Worm (Caenorhabditis elegans) whole organism, L4 larva: ENCODE measurements around the gene F38A5.6.
A peak's percentile ranks its signal among the peaks of the same experiment; 100 is the strongest.

ENCODE experiments used
- ama-1 ChIP-seq: fragments of 150-350 bp; optimal IDR thresholded peaks from 2 replicates; lab custom pipeline; 2014; ENCODE audit warnings: inconsistent platforms, mixed read lengths
- arid-1 ChIP-seq: fragments of 200-800 bp; sonication (Bioruptor generic); conservative IDR thresholded peaks from 2 replicates; pipeline ENCODE4 v1.3.6; 2022; ENCODE audit warnings: missing genetic modification reagents, missing genetic modification characterization, missing compliant biosample characterization
- lin-29 ChIP-seq: fragments of 200-800 bp; sonication (Bioruptor generic); IDR thresholded peaks from 2 replicates; pipeline ENCODE4 v1.3.6; 2022; ENCODE audit warnings: missing genetic modification reagents, missing genetic modification characterization, missing compliant biosample characterization
- mdl-1 ChIP-seq, 2 experiments: fragments of 150-350 bp in 1 of 2; sonication (generic microtip) in 1 of 2; optimal IDR thresholded peaks; 2 replicates each; lab custom pipeline; 2014 to 2017; ENCODE audit warnings: missing biosample characterization in 2 of 2, missing genetic modification characterization in 2 of 2
- mdt-29 ChIP-seq: fragments of 200-800 bp; sonication (Bioruptor generic); IDR thresholded peaks from 2 replicates; pipeline ENCODE4 v1.3.6; 2022; ENCODE audit warnings: missing genetic modification reagents, missing genetic modification characterization, missing compliant biosample characterization
- mes-2 ChIP-seq: sonication (generic microtip); optimal IDR thresholded peaks from 2 replicates; lab custom pipeline; 2016; ENCODE audit warnings: missing genotype, mild to moderate bottlenecking, missing genetic modification characterization, missing compliant biosample characterization; ENCODE audit not compliant: poor library complexity, severe bottlenecking
- skn-1 ChIP-seq: fragments of 150-350 bp; optimal IDR thresholded peaks from 2 replicates; lab custom pipeline; 2014; ENCODE audit warnings: missing biosample characterization, missing genetic modification characterization
- unc-39 ChIP-seq: sonication (generic microtip); optimal IDR thresholded peaks from 2 replicates; lab custom pipeline; 2017; ENCODE audit warnings: missing biosample characterization, missing genetic modification characterization
- zip-11 ChIP-seq: fragments of 200-800 bp; sonication (Bioruptor generic); IDR thresholded peaks from 2 replicates; pipeline ENCODE4 v1.3.6; 2022; ENCODE audit warnings: missing genetic modification characterization, missing compliant biosample characterization

DNA sequence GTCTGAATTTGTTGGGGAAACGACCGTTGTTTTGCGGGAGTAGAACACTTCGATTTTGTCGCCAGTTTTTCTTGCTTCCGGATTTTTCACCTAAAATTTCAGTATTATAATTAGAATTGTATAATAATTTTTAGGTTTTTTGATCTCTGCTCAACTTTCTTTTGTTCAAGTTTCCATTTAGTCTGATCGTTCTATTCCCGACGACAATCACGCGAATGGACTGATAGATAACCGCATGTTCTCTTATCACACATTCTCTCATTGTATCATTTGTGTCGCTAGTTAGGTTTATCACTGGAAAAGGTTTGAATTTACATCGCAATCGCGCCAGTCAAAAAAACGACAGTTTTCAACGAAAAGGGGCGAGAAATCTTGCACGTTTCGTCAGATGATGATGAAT, 42.3 kb downstream of the F38A5.6 start:
- TF ChIP-seq ama-1 (no peak), mes-2 (peak; percentile 66), mdl-1 (tag; optimal IDR thresholded peaks at IDR 0.05; lab: Kevin White, UChicago) (peak in 1 of 2 experiments; percentile 56), zip-11 (GFP tag; lab: Robert Waterston, UW) (no peak), unc-39 (tag; lab: Kevin White, UChicago) (no peak), lin-29 (GFP tag; lab: Robert Waterston, UW) (no peak), skn-1 (tag; lab: Kevin White, UChicago) (peak; percentile 5), arid-1 (GFP tag; lab: Robert Waterston, UW) (no peak), mdt-29 (no peak)
